Worm (Caenorhabditis elegans): ENCODE results near the gene cht-4.

- TF ChIP-seq unc-62 (GFP tag; optimal IDR thresholded peaks at IDR 0.05): no peak
- TF ChIP-seq lag-1 (GFP tag; IDR thresholded peaks at IDR 0.05): no peak
- TF ChIP-seq snpc-4 (GFP tag; optimal IDR thresholded peaks at IDR 0.05): no peak
- no peak for TF ChIP-seq snpc-4 (tag; optimal IDR thresholded peaks at IDR 0.05)
- TF ChIP-seq snpc-1.1 (tag; optimal IDR thresholded peaks at IDR 0.05; ENCODE audit: insufficient read depth): no peak
Measured at ce11 chrIII:1641163-1641562, 16.1 kb downstream of the cht-4 start, which contains the start of gene Y22D7AL.3.
